Worm (Caenorhabditis elegans): ENCODE data around the gene frpr-6.

DNA sequence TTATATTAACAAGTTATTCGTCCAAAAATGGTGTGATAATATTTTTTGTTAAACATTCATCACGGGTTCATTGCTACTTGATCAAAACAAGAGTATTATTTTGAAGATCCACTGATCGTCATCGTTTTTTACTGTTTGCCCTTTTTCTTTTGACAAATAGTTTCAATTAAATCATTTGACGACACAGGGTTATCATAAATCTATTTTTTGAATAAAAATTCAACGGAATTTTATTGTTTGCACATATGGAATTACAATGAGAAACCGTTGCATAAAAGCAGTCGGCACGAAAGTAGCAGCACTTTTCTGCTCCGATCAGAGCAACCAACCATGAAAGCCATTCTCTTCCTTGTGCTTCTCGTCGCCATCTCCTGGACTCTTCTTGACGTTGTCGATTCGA lies 33.3 kb downstream of the frpr-6 start, which contains the start of gene fip-2:
- TF ChIP-seq rpc-1 (optimal IDR thresholded peaks at IDR 0.05), result no peak
- TF ChIP-seq rpc-1 (tag; optimal IDR thresholded peaks at IDR 0.05), result no peak
- no peak for TF ChIP-seq F33H1.4 (GFP tag; IDR thresholded peaks at IDR 0.05)
- no peak for TF ChIP-seq unc-62 (GFP tag; optimal IDR thresholded peaks at IDR 0.05)
